Worm (Caenorhabditis elegans): ENCODE results near the gene ZK637.12.
A peak's percentile ranks its signal among the peaks of the same experiment; 100 is the strongest.

ZK637.12 gene

ce11 chrIII:8937571-8937970 lies 13.5 kb downstream of the ZK637.12 start:
- TF ChIP-seq ces-1 (GFP tag; optimal IDR thresholded peaks at IDR 0.05) (no peak), mls-2 (tag; optimal IDR thresholded peaks at IDR 0.05) (peak; percentile 97), ceh-39 (tag; optimal IDR thresholded peaks at IDR 0.05) (peak; percentile 31), ztf-11 (tag; optimal IDR thresholded peaks at IDR 0.05) (peak; percentile 42), zip-8 (tag; optimal IDR thresholded peaks at IDR 0.05) (peak; percentile 29), blmp-1 (tag; optimal IDR thresholded peaks at IDR 0.05) (no peak), drap-1 (GFP tag; optimal IDR thresholded peaks at IDR 0.05) (peak; percentile 95), mep-1 (tag; optimal IDR thresholded peaks at IDR 0.05) (no peak), tbx-8 (GFP tag; optimal IDR thresholded peaks at IDR 0.05) (peak; percentile 70), ceh-43 (GFP tag; optimal IDR thresholded peaks at IDR 0.05) (peak; percentile 89), hlh-1 (tag; optimal IDR thresholded peaks at IDR 0.05) (peak; percentile 62), mab-5 (tag; optimal IDR thresholded peaks at IDR 0.05) (no peak), sem-2 (GFP tag; optimal IDR thresholded peaks at IDR 0.05) (peak; percentile 86), nhr-237 (tag; optimal IDR thresholded peaks at IDR 0.05) (peak; percentile 21), flh-1 (GFP tag; optimal IDR thresholded peaks at IDR 0.05) (peak; percentile 84), sptf-1 (tag; optimal IDR thresholded peaks at IDR 0.05) (peak; percentile 96), M03D4.4 (tag; optimal IDR thresholded peaks at IDR 0.05) (peak; percentile 96), ceh-83 (GFP tag; optimal IDR thresholded peaks at IDR 0.05) (peak; percentile 53), unc-62 (GFP tag; optimal IDR thresholded peaks at IDR 0.05) (peak; percentile 50), pha-4 (tag; optimal IDR thresholded peaks at IDR 0.05) (peak; percentile 69), ham-2 (GFP tag; optimal IDR thresholded peaks at IDR 0.05) (peak; percentile 94), nhr-2 (tag; optimal IDR thresholded peaks at IDR 0.05) (no peak), lin-13 (tag; optimal IDR thresholded peaks at IDR 0.05) (peak; percentile 34), nhr-12 (tag; optimal IDR thresholded peaks at IDR 0.05) (no peak), lin-32 (GFP tag; optimal IDR thresholded peaks at IDR 0.05) (peak; percentile 93), lsy-2 (tag; optimal IDR thresholded peaks at IDR 0.05) (peak; percentile 17), nhr-76 (tag; optimal IDR thresholded peaks at IDR 0.05) (no peak), elt-1 (tag; optimal IDR thresholded peaks at IDR 0.05; ENCODE audit: borderline replicate concordance, insufficient read depth) (peak; percentile 28), unc-120 (tag; optimal IDR thresholded peaks at IDR 0.05; ENCODE audit: poor library complexity, severe bottlenecking) (peak; percentile 88), unc-39 (tag; optimal IDR thresholded peaks at IDR 0.05) (peak; percentile 66), bed-3 (GFP tag; optimal IDR thresholded peaks at IDR 0.05) (peak; percentile 77), cnd-1 (tag; optimal IDR thresholded peaks at IDR 0.05) (peak; percentile 96), nhr-28 (tag; optimal IDR thresholded peaks at IDR 0.05) (peak; percentile 50), elt-3 (tag; optimal IDR thresholded peaks at IDR 0.05) (peak; percentile 45), snpc-4 (tag; optimal IDR thresholded peaks at IDR 0.05) (no peak)

- TF ChIP-seq flh-1 (GFP tag; optimal IDR thresholded peaks at IDR 0.05), result no peak
These were observed 20.3 kb downstream of the ZK637.12 start, which contains the start of gene dhrr-1 for ce11 chrIII:8944357-8944756. dhrr-1 (plus strand) TSS chrIII:8944657.

- TF ChIP-seq elt-3 (tag; optimal IDR thresholded peaks at IDR 0.05) (no peak), lin-13 (tag; optimal IDR thresholded peaks at IDR 0.05) (no peak), cnd-1 (tag; optimal IDR thresholded peaks at IDR 0.05) (no peak), nhr-12 (tag; optimal IDR thresholded peaks at IDR 0.05) (no peak), unc-62 (GFP tag; optimal IDR thresholded peaks at IDR 0.05) (no peak), tbx-8 (GFP tag; optimal IDR thresholded peaks at IDR 0.05) (no peak), hlh-1 (tag; optimal IDR thresholded peaks at IDR 0.05) (no peak), nhr-28 (tag; optimal IDR thresholded peaks at IDR 0.05) (no peak), ham-2 (GFP tag; optimal IDR thresholded peaks at IDR 0.05) (no peak), mls-2 (tag; optimal IDR thresholded peaks at IDR 0.05) (no peak), lsy-2 (tag; optimal IDR thresholded peaks at IDR 0.05) (no peak)
These were observed 22.2 kb downstream of the ZK637.12 start for ce11 chrIII:8946285-8946684.

ce11 chrIII:8949147-8949546 lies 25.1 kb downstream of the ZK637.12 start:
- TF ChIP-seq sem-2 (GFP tag; optimal IDR thresholded peaks at IDR 0.05) (no peak), snpc-4 (tag; optimal IDR thresholded peaks at IDR 0.05) (no peak), nhr-2 (tag; optimal IDR thresholded peaks at IDR 0.05) (no peak), lin-13 (tag; optimal IDR thresholded peaks at IDR 0.05) (no peak), lsy-2 (tag; optimal IDR thresholded peaks at IDR 0.05) (no peak), unc-39 (tag; optimal IDR thresholded peaks at IDR 0.05) (no peak), ceh-43 (GFP tag; optimal IDR thresholded peaks at IDR 0.05) (no peak), M03D4.4 (tag; optimal IDR thresholded peaks at IDR 0.05) (no peak)

Measured in whole organism, mixed stage, embryonic.